Worm (Caenorhabditis elegans) whole organism, young adult: ENCODE measurements around the gene T04A11.4.

Experiments
- B0261.1 ChIP-seq: sonication (generic microtip); optimal IDR thresholded peaks from 2 replicates; lab custom pipeline; 2016; ENCODE audit warnings: mild to moderate bottlenecking, missing genetic modification characterization, moderate library complexity, missing compliant biosample characterization
- C17E4.6 ChIP-seq: fragments of 200-800 bp; sonication (Bioruptor generic); IDR thresholded peaks from 2 replicates; pipeline ENCODE4 v1.3.6; 2022; ENCODE audit warnings: missing genetic modification reagents, missing genetic modification characterization, missing compliant biosample characterization
- F10E7.11 ChIP-seq: sonication (generic microtip); optimal IDR thresholded peaks from 2 replicates; lab custom pipeline; 2017; ENCODE audit warnings: mild to moderate bottlenecking, missing genetic modification characterization, moderate library complexity, missing compliant biosample characterization
- F37B4.10 ChIP-seq: fragments of 200-800 bp; sonication (Bioruptor generic); IDR thresholded peaks from 2 replicates; pipeline ENCODE4 v1.3.6; 2022; ENCODE audit warnings: missing genetic modification characterization, missing compliant biosample characterization
- F49E8.2 ChIP-seq: sonication (generic microtip); optimal IDR thresholded peaks from 3 replicates; lab custom pipeline; 2017; ENCODE audit warnings: missing genetic modification characterization, mild to moderate bottlenecking, missing compliant biosample characterization, antibody characterized with exemption, moderate library complexity; ENCODE audit not compliant: insufficient read depth
- F57C9.4 ChIP-seq: sonication (generic microtip); optimal IDR thresholded peaks from 2 replicates; lab custom pipeline; 2017; ENCODE audit warnings: mild to moderate bottlenecking, missing genetic modification characterization, missing compliant biosample characterization
- K12H6.12 ChIP-seq: fragments of 200-800 bp; sonication (Bioruptor generic); optimal IDR thresholded peaks from 2 replicates; lab custom pipeline; 2018; ENCODE audit warnings: mild to moderate bottlenecking, missing genetic modification characterization, missing compliant biosample characterization
- T07F8.4 ChIP-seq: sonication (generic microtip); optimal IDR thresholded peaks from 2 replicates; lab custom pipeline; 2016; ENCODE audit warnings: mild to moderate bottlenecking, missing genetic modification characterization, moderate library complexity, missing compliant biosample characterization
- Y53F4B.3 ChIP-seq: fragments of 200-800 bp; sonication (Bioruptor generic); IDR thresholded peaks from 2 replicates; pipeline ENCODE4 v1.3.6; 2022; ENCODE audit warnings: missing genetic modification reagents, missing genetic modification characterization, missing compliant biosample characterization
- Y56A3A.18 ChIP-seq: fragments of 200-800 bp; sonication (Bioruptor generic); IDR thresholded peaks from 2 replicates; pipeline ENCODE4 v1.3.6; 2022; ENCODE audit warnings: missing genetic modification reagents, missing genetic modification characterization, missing compliant biosample characterization
- Y95B8A.8 ChIP-seq: fragments of 200-800 bp; sonication (Bioruptor generic); IDR thresholded peaks from 2 replicates; pipeline ENCODE4 v1.3.6; 2022; ENCODE audit warnings: missing genetic modification reagents, missing genetic modification characterization, missing compliant biosample characterization
- ZK185.1 ChIP-seq: sonication (generic microtip); optimal IDR thresholded peaks from 2 replicates; lab custom pipeline; 2016; ENCODE audit warnings: mild to moderate bottlenecking, missing genetic modification characterization, missing compliant biosample characterization; ENCODE audit not compliant: poor library complexity, severe bottlenecking
- akir-1 ChIP-seq: fragments of 200-800 bp; sonication (Bioruptor generic); optimal IDR thresholded peaks from 2 replicates; lab custom pipeline; 2018; ENCODE audit warnings: mild to moderate bottlenecking, missing genetic modification characterization, moderate library complexity, missing compliant biosample characterization
- ama-1 ChIP-seq, 3 experiments: fragments of 150-350 bp in 1 of 3; sonication (generic microtip) in 2 of 3; optimal IDR thresholded peaks; 2 replicates each; lab custom pipeline; 2014 to 2018; ENCODE audit warnings: missing biosample characterization in 2 of 3, missing genetic modification characterization in 2 of 3, missing genetic modification reagents in 2 of 3
- aptf-2 ChIP-seq: fragments of 200-800 bp; sonication (Bioruptor generic); conservative IDR thresholded peaks from 2 replicates; pipeline ENCODE4 v1.3.6; 2022; ENCODE audit warnings: missing genetic modification reagents, missing genetic modification characterization, missing compliant biosample characterization
- aptf-3 ChIP-seq: fragments of 200-800 bp; sonication (Bioruptor generic); IDR thresholded peaks from 2 replicates; pipeline ENCODE4 v1.3.6; 2022; ENCODE audit warnings: missing genetic modification characterization, missing compliant biosample characterization
- attf-3 ChIP-seq: fragments of 200-800 bp; sonication (Bioruptor generic); conservative IDR thresholded peaks from 2 replicates; pipeline ENCODE4 v1.3.6; 2022; ENCODE audit warnings: missing genetic modification reagents, missing genetic modification characterization, missing compliant biosample characterization
- bed-1 ChIP-seq: fragments of 200-800 bp; sonication (Bioruptor generic); IDR thresholded peaks from 2 replicates; pipeline ENCODE4 v1.3.6; 2022; ENCODE audit warnings: missing genetic modification reagents, missing genetic modification characterization, missing compliant biosample characterization
- ccch-3 ChIP-seq: fragments of 200-800 bp; sonication (Bioruptor generic); optimal IDR thresholded peaks from 2 replicates; lab custom pipeline; 2018; ENCODE audit warnings: mild to moderate bottlenecking, missing genetic modification characterization, missing compliant biosample characterization
- ceh-40 ChIP-seq: fragments of 200-800 bp; sonication (Bioruptor generic); IDR thresholded peaks from 2 replicates; pipeline ENCODE4 v1.3.6; 2022; ENCODE audit warnings: missing genetic modification characterization, missing compliant biosample characterization
- ceh-79 ChIP-seq: sonication (generic microtip); optimal IDR thresholded peaks from 2 replicates; lab custom pipeline; 2017; ENCODE audit warnings: mild to moderate bottlenecking, missing genetic modification characterization, missing compliant biosample characterization
- efl-1 ChIP-seq: fragments of 150-350 bp; optimal IDR thresholded peaks from 2 replicates; lab custom pipeline; 2014; ENCODE audit warnings: missing biosample characterization, missing genetic modification reagents, missing genetic modification characterization
- egrh-3 ChIP-seq: fragments of 200-800 bp; sonication (Bioruptor generic); IDR thresholded peaks from 2 replicates; pipeline ENCODE4 v1.3.6; 2022; ENCODE audit warnings: missing genetic modification reagents, missing genetic modification characterization, missing compliant biosample characterization
- hmg-1.2 ChIP-seq: fragments of 200-800 bp; sonication (Bioruptor generic); IDR thresholded peaks from 2 replicates; pipeline ENCODE4 v1.3.6; 2022; ENCODE audit warnings: missing genetic modification reagents, missing genetic modification characterization, missing compliant biosample characterization
- hsf-1 ChIP-seq: fragments of 200-800 bp; sonication (Bioruptor generic); IDR thresholded peaks from 2 replicates; pipeline ENCODE4 v1.3.6; 2022; ENCODE audit warnings: missing genetic modification reagents, missing genetic modification characterization, missing compliant biosample characterization
- let-526 ChIP-seq: fragments of 200-800 bp; sonication (Bioruptor generic); IDR thresholded peaks from 2 replicates; pipeline ENCODE4 v1.3.6; 2022; ENCODE audit warnings: missing genetic modification reagents, missing genetic modification characterization, missing compliant biosample characterization
- let-607 ChIP-seq, 2 experiments: fragments of 200-800 bp in 1 of 2; sonication (Bioruptor generic) in 1 of 2; sonication (generic microtip) in 1 of 2; optimal IDR thresholded peaks; 2 replicates each; lab custom pipeline; 2016 to 2018; ENCODE audit warnings: mild to moderate bottlenecking in 2 of 2, missing compliant biosample characterization in 2 of 2, missing genetic modification characterization in 2 of 2, moderate library complexity in 2 of 2, missing genotype in 1 of 2
- lsl-1 ChIP-seq: fragments of 200-800 bp; sonication (Bioruptor generic); optimal IDR thresholded peaks from 2 replicates; lab custom pipeline; 2018; ENCODE audit warnings: mild to moderate bottlenecking, missing genetic modification characterization, moderate library complexity, missing compliant biosample characterization
- madf-10 ChIP-seq: sonication (generic microtip); optimal IDR thresholded peaks from 2 replicates; lab custom pipeline; 2016; ENCODE audit warnings: mild to moderate bottlenecking, missing genetic modification characterization, missing compliant biosample characterization
- madf-3 ChIP-seq: fragments of 200-800 bp; sonication (Bioruptor generic); IDR thresholded peaks from 2 replicates; pipeline ENCODE4 v1.3.6; 2022; ENCODE audit warnings: missing genetic modification reagents, missing genetic modification characterization, missing compliant biosample characterization
- mcd-1 ChIP-seq: fragments of 200-800 bp; sonication (Bioruptor generic); IDR thresholded peaks from 2 replicates; pipeline ENCODE4 v1.3.6; 2022; ENCODE audit warnings: missing genetic modification reagents, missing genetic modification characterization, missing compliant biosample characterization
- nfya-2 ChIP-seq: fragments of 200-800 bp; sonication (Bioruptor generic); IDR thresholded peaks from 2 replicates; pipeline ENCODE4 v1.3.6; 2022; ENCODE audit warnings: missing genetic modification reagents, missing genetic modification characterization, missing compliant biosample characterization
- pbrm-1 ChIP-seq: fragments of 200-800 bp; sonication (Bioruptor generic); IDR thresholded peaks from 2 replicates; pipeline ENCODE4 v1.3.6; 2022; ENCODE audit warnings: missing genetic modification reagents, missing genetic modification characterization, missing compliant biosample characterization
- rec-8 ChIP-seq, 2 experiments: sonication (generic microtip); optimal IDR thresholded peaks; 2 replicates each; lab custom pipeline; 2016; ENCODE audit warnings: mild to moderate bottlenecking in 2 of 2, missing genetic modification characterization in 2 of 2, missing genetic modification reagents in 2 of 2, missing genotype in 2 of 2, missing biosample characterization in 1 of 2, missing compliant biosample characterization in 1 of 2, moderate library complexity in 1 of 2
- rpc-1 ChIP-seq, 2 experiments: fragments of 150-350 bp in 1 of 2; sonication (generic microtip) in 1 of 2; optimal IDR thresholded peaks; 2 replicates each; lab custom pipeline; 2014 to 2018; ENCODE audit warnings: missing biosample characterization in 1 of 2, missing genetic modification characterization in 1 of 2, missing genetic modification reagents in 1 of 2, missing genotype in 1 of 2
- snpc-3.4 ChIP-seq: sonication (generic microtip); optimal IDR thresholded peaks from 2 replicates; lab custom pipeline; 2017; ENCODE audit warnings: missing genetic modification characterization, mild to moderate bottlenecking, missing compliant biosample characterization, antibody characterized with exemption, moderate library complexity, missing genotype, missing genetic modification reagents
- sptf-2 ChIP-seq: fragments of 200-800 bp; sonication (Bioruptor generic); optimal IDR thresholded peaks from 2 replicates; lab custom pipeline; 2018; ENCODE audit warnings: mild to moderate bottlenecking, missing genetic modification characterization, missing compliant biosample characterization
- zfh-2 ChIP-seq: fragments of 200-800 bp; sonication (Bioruptor generic); conservative IDR thresholded peaks from 2 replicates; pipeline ENCODE4 v1.3.6; 2022; ENCODE audit warnings: missing genetic modification reagents, missing genetic modification characterization, missing compliant biosample characterization
- ztf-25 ChIP-seq: fragments of 200-800 bp; sonication (Bioruptor generic); IDR thresholded peaks from 2 replicates; pipeline ENCODE4 v1.3.6; 2022; ENCODE audit warnings: missing genetic modification reagents, missing genetic modification characterization, missing compliant biosample characterization
- ztf-26 ChIP-seq: sonication (generic microtip); optimal IDR thresholded peaks from 2 replicates; lab custom pipeline; 2017; ENCODE audit warnings: missing genetic modification characterization, missing compliant biosample characterization

T04A11.4 gene

DNA sequence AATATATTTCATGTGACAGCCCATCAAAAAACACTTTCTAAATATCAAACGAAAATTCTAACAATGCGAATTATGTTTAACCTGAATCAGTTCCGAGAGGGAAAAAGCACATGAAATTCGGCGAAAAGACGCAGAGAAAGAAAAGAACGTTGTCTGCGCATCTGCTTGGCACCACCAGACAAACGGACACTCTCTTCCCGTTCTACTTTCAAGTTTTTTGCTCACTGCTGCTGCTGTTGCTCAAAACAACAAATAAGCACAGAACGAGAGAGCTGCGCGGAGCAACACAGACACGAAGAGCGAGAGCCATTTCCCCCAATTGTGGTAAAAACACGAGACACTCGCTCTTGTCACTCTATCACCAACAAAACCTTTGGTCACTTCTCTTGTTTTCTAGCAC is 19.6 kb downstream of the T04A11.4 start:
- TF ChIP-seq F10E7.11 (no peak), sptf-2 (GFP tag; lab: Kevin White, UChicago) (no peak), rec-8 (tag; optimal IDR thresholded peaks at IDR 0.05; lab: Kevin White, UChicago) (no peak), Y56A3A.18 (GFP tag; lab: Robert Waterston, UW) (no peak), ceh-79 (tag; lab: Kevin White, UChicago) (no peak), madf-10 (no peak), attf-3 (no peak), let-607 (tag; optimal IDR thresholded peaks at IDR 0.05; lab: Kevin White, UChicago) (no peak), K12H6.12 (no peak), efl-1 (GFP tag; lab: Kevin White, UChicago) (no peak), ceh-40 (no peak), madf-3 (GFP tag; lab: Robert Waterston, UW) (no peak), ama-1 (optimal IDR thresholded peaks at IDR 0.05; lab: Kevin White, UChicago) (no peak), ama-1 (GFP tag; optimal IDR thresholded peaks at IDR 0.05; lab: Kevin White, UChicago) (no peak), ccch-3 (GFP tag; lab: Kevin White, UChicago) (no peak), lsl-1 (no peak), ztf-25 (no peak), F57C9.4 (no peak), akir-1 (GFP tag; lab: Kevin White, UChicago) (no peak)
- TF ChIP-seq, all 124 proteins: peak for 0

DNA sequence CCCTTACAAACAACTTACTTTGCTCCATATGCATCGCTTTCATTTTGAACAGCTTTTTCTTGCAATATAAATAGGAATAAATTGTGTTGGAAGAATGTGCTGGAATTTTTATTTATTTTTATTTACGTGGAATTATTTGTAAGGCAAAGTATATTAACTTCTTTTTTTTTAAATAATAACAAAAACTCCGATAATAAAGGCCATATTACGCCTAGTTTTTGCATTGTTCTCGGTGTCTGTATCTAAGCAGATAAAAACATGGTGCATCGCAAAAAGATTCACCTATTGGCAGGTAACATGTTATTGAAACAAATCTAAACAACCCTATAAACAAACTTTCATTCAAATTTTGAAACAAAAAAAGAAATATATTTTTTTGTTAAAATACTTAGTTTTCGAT is 21.0 kb downstream of the T04A11.4 start, which contains the start of gene C25G4.8:
TSS of gene C25G4.8 (minus strand) at position 101 of the 400 bp plus-strand sequence.
- TF ChIP-seq zfh-2 (GFP tag; lab: Robert Waterston, UW) (no peak), hsf-1 (GFP tag; lab: Robert Waterston, UW) (no peak), hmg-1.2 (GFP tag; lab: Robert Waterston, UW) (no peak), mcd-1 (GFP tag; lab: Robert Waterston, UW) (no peak), C17E4.6 (GFP tag; lab: Robert Waterston, UW) (no peak), F10E7.11 (no peak)

- TF ChIP-seq F37B4.10 (GFP tag; lab: Robert Waterston, UW) = no peak
- TF ChIP-seq snpc-3.4 (tag; lab: Kevin White, UChicago) = no peak
Observed at ce11 chrIV:12456613-12457012, 27.8 kb downstream of the T04A11.4 start, which contains the start of gene C25G4.7. C25G4.7 (plus strand) TSS chrIV:12456913.

- no peak for TF ChIP-seq madf-3 (GFP tag; lab: Robert Waterston, UW)
- no peak for TF ChIP-seq aptf-2 (GFP tag; lab: Robert Waterston, UW)
- TF ChIP-seq Y53F4B.3 (GFP tag; lab: Robert Waterston, UW) = no peak
- no peak for TF ChIP-seq let-526 (GFP tag; lab: Robert Waterston, UW)
- TF ChIP-seq T07F8.4 = no peak
- no peak for TF ChIP-seq ztf-26
- no peak for TF ChIP-seq nfya-2
- no peak for TF ChIP-seq C17E4.6 (GFP tag; lab: Robert Waterston, UW)
- no peak for TF ChIP-seq ZK185.1 (tag; lab: Kevin White, UChicago)
- no peak for TF ChIP-seq rpc-1 (optimal IDR thresholded peaks at IDR 0.05; lab: Kevin White, UChicago)
- TF ChIP-seq rpc-1 (tag; optimal IDR thresholded peaks at IDR 0.05; lab: Kevin White, UChicago) = no peak
- no peak for TF ChIP-seq Y95B8A.8 (GFP tag; lab: Robert Waterston, UW)
- no peak for TF ChIP-seq egrh-3 (GFP tag; lab: Robert Waterston, UW)
- TF ChIP-seq bed-1 (GFP tag; lab: Robert Waterston, UW) = no peak
- TF ChIP-seq F49E8.2 (tag; lab: Kevin White, UChicago) = no peak
- no peak for TF ChIP-seq pbrm-1 (GFP tag; lab: Robert Waterston, UW)
- TF ChIP-seq aptf-3 (GFP tag; lab: Robert Waterston, UW) = no peak
- no peak for TF ChIP-seq lsl-1
- no peak for TF ChIP-seq B0261.1 (tag; lab: Kevin White, UChicago)
Observed at ce11 chrIV:12454750-12455149, 29.6 kb downstream of the T04A11.4 start, which contains the start of gene smz-1. smz-1 (plus strand) TSS chrIV:12455050.
